Worm (Caenorhabditis elegans) whole organism, L4 larva: ENCODE results near the gene Y44A6C.2.

Experiments used
- F10B5.3 ChIP-seq: sonication (generic microtip); optimal IDR thresholded peaks from 2 replicates; lab custom pipeline; 2016; ENCODE audit warnings: mild to moderate bottlenecking, missing genetic modification characterization, missing compliant biosample characterization
- R02D3.7 ChIP-seq: fragments of 150-350 bp; sonication (generic microtip); optimal IDR thresholded peaks from 3 replicates; lab custom pipeline; 2014; ENCODE audit warnings: missing biosample characterization, missing genetic modification characterization
- T26A8.4 ChIP-seq: fragments of 200-800 bp; sonication (Bioruptor generic); IDR thresholded peaks from 2 replicates; pipeline ENCODE4 v1.3.6; 2022; ENCODE audit warnings: missing genetic modification characterization, missing compliant biosample characterization
- Y105C5A.15 ChIP-seq: fragments of 200-800 bp; sonication (Bioruptor generic); IDR thresholded peaks from 2 replicates; pipeline ENCODE4 v1.3.6; 2022; ENCODE audit warnings: missing genetic modification characterization, missing compliant biosample characterization
- ama-1 ChIP-seq: fragments of 150-350 bp; optimal IDR thresholded peaks from 2 replicates; lab custom pipeline; 2014; ENCODE audit warnings: inconsistent platforms, mixed read lengths
- ceh-20 ChIP-seq: fragments of 200-800 bp; sonication (Bioruptor generic); IDR thresholded peaks from 2 replicates; pipeline ENCODE4 v1.3.6; 2022; ENCODE audit warnings: missing genetic modification reagents, missing genetic modification characterization, missing compliant biosample characterization
- ceh-44 ChIP-seq: fragments of 200-800 bp; sonication (Bioruptor generic); IDR thresholded peaks from 2 replicates; pipeline ENCODE4 v1.3.6; 2022; ENCODE audit warnings: missing genetic modification reagents, missing genetic modification characterization, missing compliant biosample characterization
- ctbp-1 ChIP-seq: fragments of 200-800 bp; sonication (Bioruptor generic); IDR thresholded peaks from 2 replicates; pipeline ENCODE4 v1.3.6; 2022; ENCODE audit warnings: missing genetic modification reagents, missing genetic modification characterization, missing compliant biosample characterization
- daf-16 ChIP-seq, 3 experiments: sonication (generic microtip); optimal IDR thresholded peaks; 2 replicates each; lab custom pipeline; 2016 to 2017; ENCODE audit warnings: missing genetic modification characterization in 3 of 3, missing genetic modification reagents in 3 of 3, mild to moderate bottlenecking in 2 of 3, missing compliant biosample characterization in 2 of 3, missing biosample characterization in 1 of 3, moderate library complexity in 1 of 3
- dmd-6 ChIP-seq: fragments of 200-800 bp; sonication (Bioruptor generic); IDR thresholded peaks from 2 replicates; pipeline ENCODE4 v1.3.6; 2022; ENCODE audit warnings: missing genetic modification reagents, missing genetic modification characterization, missing compliant biosample characterization
- dpl-1 ChIP-seq: fragments of 150-350 bp; optimal IDR thresholded peaks from 2 replicates; lab custom pipeline; 2014; ENCODE audit warnings: missing biosample characterization, missing genetic modification reagents, missing genetic modification characterization
- dve-1 ChIP-seq: sonication (generic microtip); optimal IDR thresholded peaks from 2 replicates; lab custom pipeline; 2017; ENCODE audit warnings: antibody characterized with exemption, mild to moderate bottlenecking, missing genetic modification characterization, missing compliant biosample characterization; ENCODE audit not compliant: insufficient read depth
- egl-43 ChIP-seq: fragments of 200-800 bp; sonication (Bioruptor generic); IDR thresholded peaks from 2 replicates; pipeline ENCODE4 v1.3.6; 2022; ENCODE audit warnings: missing genetic modification reagents, missing genetic modification characterization, missing compliant biosample characterization
- gei-8 ChIP-seq: fragments of 200-800 bp; sonication (Bioruptor generic); optimal IDR thresholded peaks from 2 replicates; lab custom pipeline; 2018; ENCODE audit warnings: mild to moderate bottlenecking, missing genetic modification characterization, missing compliant biosample characterization
- hif-1 ChIP-seq, 2 experiments: sonication (generic microtip); optimal IDR thresholded peaks; 2 replicates each; lab custom pipeline; 2016 to 2017; ENCODE audit warnings: missing compliant biosample characterization in 2 of 2, missing genetic modification characterization in 2 of 2, missing genetic modification reagents in 2 of 2, missing genotype in 2 of 2, mild to moderate bottlenecking in 1 of 2
- hlh-11 ChIP-seq: fragments of 200-800 bp; sonication (Bioruptor generic); optimal IDR thresholded peaks from 2 replicates; lab custom pipeline; 2018; ENCODE audit warnings: mild to moderate bottlenecking, missing genetic modification characterization, missing compliant biosample characterization
- hlh-30 ChIP-seq: sonication (generic microtip); optimal IDR thresholded peaks from 2 replicates; lab custom pipeline; 2017; ENCODE audit warnings: antibody characterized with exemption, mild to moderate bottlenecking, missing genetic modification characterization, missing compliant biosample characterization; ENCODE audit not compliant: insufficient read depth
- hmg-1.1 ChIP-seq: fragments of 200-800 bp; sonication (Bioruptor generic); IDR thresholded peaks from 2 replicates; pipeline ENCODE4 v1.3.6; 2022; ENCODE audit warnings: missing genetic modification reagents, missing genetic modification characterization, missing compliant biosample characterization
- jun-1 ChIP-seq: fragments of 150-350 bp; optimal IDR thresholded peaks from 2 replicates; lab custom pipeline; 2014; ENCODE audit warnings: missing biosample characterization, missing genetic modification reagents, missing genetic modification characterization
- lin-1 ChIP-seq: fragments of 200-800 bp; sonication (Bioruptor generic); IDR thresholded peaks from 2 replicates; pipeline ENCODE4 v1.3.6; 2022; ENCODE audit warnings: missing genetic modification reagents, missing genetic modification characterization, missing compliant biosample characterization
- lin-29 ChIP-seq: fragments of 200-800 bp; sonication (Bioruptor generic); IDR thresholded peaks from 2 replicates; pipeline ENCODE4 v1.3.6; 2022; ENCODE audit warnings: missing genetic modification reagents, missing genetic modification characterization, missing compliant biosample characterization
- lsy-2 ChIP-seq, 2 experiments: fragments of 150-350 bp in 1 of 2; sonication (generic microtip) in 1 of 2; optimal IDR thresholded peaks; 2 replicates each; lab custom pipeline; 2014 to 2017; ENCODE audit warnings: missing biosample characterization in 2 of 2, missing genetic modification characterization in 2 of 2
- mdl-1 ChIP-seq, 2 experiments: fragments of 150-350 bp in 1 of 2; sonication (generic microtip) in 1 of 2; optimal IDR thresholded peaks; 2 replicates each; lab custom pipeline; 2014 to 2017; ENCODE audit warnings: missing biosample characterization in 2 of 2, missing genetic modification characterization in 2 of 2
- mep-1 ChIP-seq: fragments of 150-350 bp; sonication (generic microtip); optimal IDR thresholded peaks from 3 replicates; lab custom pipeline; 2014; ENCODE audit warnings: missing biosample characterization, missing genetic modification characterization
- mes-2 ChIP-seq: sonication (generic microtip); optimal IDR thresholded peaks from 2 replicates; lab custom pipeline; 2016; ENCODE audit warnings: missing genotype, mild to moderate bottlenecking, missing genetic modification characterization, missing compliant biosample characterization; ENCODE audit not compliant: poor library complexity, severe bottlenecking
- mxl-3 ChIP-seq: fragments of 200-800 bp; sonication (Bioruptor generic); optimal IDR thresholded peaks from 2 replicates; lab custom pipeline; 2018; ENCODE audit warnings: mild to moderate bottlenecking, missing genetic modification characterization, missing compliant biosample characterization
- nhr-6 ChIP-seq: fragments of 150-350 bp; optimal IDR thresholded peaks from 2 replicates; lab custom pipeline; 2014; ENCODE audit warnings: missing biosample characterization, missing genetic modification characterization
- php-3 ChIP-seq: fragments of 200-800 bp; sonication (Bioruptor generic); IDR thresholded peaks from 2 replicates; pipeline ENCODE4 v1.3.6; 2022; ENCODE audit warnings: missing genetic modification reagents, missing genetic modification characterization, missing compliant biosample characterization
- rbr-2 ChIP-seq: sonication (generic microtip); optimal IDR thresholded peaks from 2 replicates; lab custom pipeline; 2016; ENCODE audit warnings: missing genotype, missing genetic modification characterization, missing compliant biosample characterization
- spr-3 ChIP-seq: fragments of 200-800 bp; sonication (Bioruptor generic); optimal IDR thresholded peaks from 2 replicates; lab custom pipeline; 2018; ENCODE audit warnings: mild to moderate bottlenecking, missing genetic modification characterization, missing compliant biosample characterization
- unc-62 ChIP-seq, 3 experiments: fragments of 150-350 bp in 1 of 3; sonication (generic microtip); optimal IDR thresholded peaks in 2 of 3; peaks in 1 of 3; 1 replicate in 1 of 3; 2 replicates in 2 of 3; lab custom pipeline; 2014 to 2017; ENCODE audit warnings: missing biosample characterization in 3 of 3, missing genetic modification characterization in 3 of 3, missing genetic modification reagents in 3 of 3, missing genotype in 1 of 3
- zip-11 ChIP-seq: fragments of 200-800 bp; sonication (Bioruptor generic); IDR thresholded peaks from 2 replicates; pipeline ENCODE4 v1.3.6; 2022; ENCODE audit warnings: missing genetic modification characterization, missing compliant biosample characterization
- zip-2 ChIP-seq: fragments of 150-350 bp; optimal IDR thresholded peaks from 2 replicates; lab custom pipeline; 2014; ENCODE audit warnings: missing biosample characterization, missing genetic modification characterization

Y44A6C.2 gene

DNA sequence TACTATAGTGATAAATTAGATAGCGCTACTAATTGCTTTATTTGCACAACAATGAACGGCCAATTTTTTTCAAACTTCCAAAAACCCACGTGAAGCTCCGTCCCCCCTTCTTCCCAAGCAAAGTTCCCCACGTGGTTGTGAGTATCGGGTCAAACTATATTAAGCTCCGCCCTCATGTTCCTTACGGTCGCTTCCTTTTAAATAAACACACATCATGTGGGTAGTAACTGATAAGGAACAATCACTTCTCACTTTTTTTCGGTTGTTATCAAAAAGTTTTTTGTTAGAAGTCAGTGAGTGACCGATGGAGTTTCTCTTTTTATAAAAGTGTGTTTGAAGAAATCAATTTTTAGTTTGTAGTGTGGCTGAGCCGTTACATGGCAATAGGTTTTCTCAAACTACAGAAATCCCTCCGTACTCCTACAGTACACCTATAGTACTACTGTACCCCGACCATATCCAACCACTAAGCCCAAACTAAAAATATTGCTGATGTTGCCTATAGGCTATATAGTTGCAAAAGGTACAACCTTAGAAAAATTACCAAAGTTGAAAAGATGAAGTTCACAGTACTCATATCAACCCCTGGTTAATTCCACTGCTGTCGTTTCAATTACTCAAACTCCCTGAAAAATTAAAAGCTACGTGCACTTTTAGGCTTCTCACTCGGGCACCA is 9.6 kb upstream of the Y44A6C.2 start (continued):
- no peak for TF ChIP-seq spr-3 (GFP tag; lab: Kevin White, UChicago)
- no peak for TF ChIP-seq zip-2 (tag; lab: Kevin White, UChicago)
- TF ChIP-seq egl-43 (GFP tag; lab: Robert Waterston, UW), result no peak
- TF ChIP-seq F10B5.3 (tag; lab: Kevin White, UChicago), result no peak
- no peak for TF ChIP-seq zip-11

- peak; percentile 45; the same call in 1 of the 2 replicates for TF ChIP-seq hmg-1.1 (GFP tag; lab: Robert Waterston, UW)
- TF ChIP-seq rbr-2 (tag; lab: Kevin White, UChicago), result peak; percentile 8
- 0 out of 2 replicates have a peak, but pooled peaks have one; percentile 40 for TF ChIP-seq ctbp-1 (GFP tag; lab: Robert Waterston, UW)
- TF ChIP-seq daf-16 (GFP tag; optimal IDR thresholded peaks at IDR 0.05; lab: Kevin White, UChicago), result no peak
- TF ChIP-seq daf-16 (tag; optimal IDR thresholded peaks at IDR 0.05; lab: Kevin White, UChicago), result peak; percentile 14
- peak; percentile 7 for TF ChIP-seq dve-1
- peak; percentile 41 for TF ChIP-seq mep-1
- TF ChIP-seq gei-8 (GFP tag; lab: Kevin White, UChicago), result no peak
- peak; percentile 52 for TF ChIP-seq dmd-6 (GFP tag; lab: Robert Waterston, UW)
- peak; percentile 35 for TF ChIP-seq mxl-3 (GFP tag; lab: Kevin White, UChicago)
- peak; percentile 26 for TF ChIP-seq mes-2
- peak; percentile 41 for TF ChIP-seq hlh-11 (tag; lab: Kevin White, UChicago)
- no peak for TF ChIP-seq jun-1 (tag; lab: Kevin White, UChicago)
- TF ChIP-seq ceh-44 (GFP tag; lab: Robert Waterston, UW), result no peak
- TF ChIP-seq ama-1 (lab: Kevin White, UChicago), result peak; percentile 8
- TF ChIP-seq R02D3.7 (tag; lab: Kevin White, UChicago), result no peak
- TF ChIP-seq ceh-20 (GFP tag; lab: Robert Waterston, UW), result peak; percentile 49; the same call in 1 of the 2 replicates
- TF ChIP-seq dpl-1 (GFP tag; lab: Kevin White, UChicago), result peak; percentile 54
- TF ChIP-seq hlh-30 (tag; lab: Kevin White, UChicago), result peak; percentile 65
- TF ChIP-seq unc-62 (GFP tag; optimal IDR thresholded peaks at IDR 0.05 in 1 of 2; lab: Kevin White, UChicago), result peak in 1 of 2 experiments; percentile 79
- no peak for TF ChIP-seq unc-62 (tag; optimal IDR thresholded peaks at IDR 0.05; lab: Kevin White, UChicago)
- no peak for TF ChIP-seq egl-43 (GFP tag; lab: Robert Waterston, UW)
- TF ChIP-seq nhr-6 (tag; lab: Kevin White, UChicago), result peak; percentile 5
- TF ChIP-seq hif-1 (tag; optimal IDR thresholded peaks at IDR 0.05; lab: Kevin White, UChicago), result peak in 1 of 2 experiments; percentile 98
- peak; percentile 30 to 72 for TF ChIP-seq lsy-2 (tag; optimal IDR thresholded peaks at IDR 0.05; lab: Kevin White, UChicago)
- peak; percentile 40 to 85 for TF ChIP-seq mdl-1 (tag; optimal IDR thresholded peaks at IDR 0.05; lab: Kevin White, UChicago)
- TF ChIP-seq lin-1 (GFP tag; lab: Robert Waterston, UW), result 0 out of 2 replicates have a peak, but pooled peaks have one; percentile 28
- 0 out of 2 replicates have a peak, but pooled peaks have one; percentile 19 for TF ChIP-seq T26A8.4 (GFP tag; lab: Robert Waterston, UW)
Observed at ce11 chrV:20712994-20713326, 9.1 kb upstream of the Y44A6C.2 start.

ce11 chrV:20713620-20714019 is 8.4 kb upstream of the Y44A6C.2 start, which contains the start of gene Y44A6C.1:
TSS of gene Y44A6C.1 (plus strand) at chrV:20713920.
- no peak for TF ChIP-seq lin-29 (GFP tag; lab: Robert Waterston, UW)
- TF ChIP-seq Y105C5A.15 (GFP tag; lab: Robert Waterston, UW), result no peak
- TF ChIP-seq daf-16 (GFP tag; optimal IDR thresholded peaks at IDR 0.05; lab: Kevin White, UChicago), result no peak
- peak; percentile 15 for TF ChIP-seq daf-16 (tag; optimal IDR thresholded peaks at IDR 0.05; lab: Kevin White, UChicago)
- TF ChIP-seq php-3, result no peak
